Worm (Caenorhabditis elegans) whole organism, young adult: Measurements from ENCODE around the gene kxd-1.

Source experiments
- B0019.2 ChIP-seq: fragments of 200-800 bp; sonication (Bioruptor generic); conservative IDR thresholded peaks from 2 replicates; pipeline ENCODE4 v1.3.6; 2022; ENCODE audit warnings: missing genetic modification reagents, missing genetic modification characterization, missing compliant biosample characterization
- B0336.3 ChIP-seq: fragments of 200-800 bp; sonication (Bioruptor generic); IDR thresholded peaks from 2 replicates; pipeline ENCODE4 v1.3.6; 2022; ENCODE audit warnings: missing genetic modification characterization, missing compliant biosample characterization
- F10E7.11 ChIP-seq: sonication (generic microtip); optimal IDR thresholded peaks from 2 replicates; lab custom pipeline; 2017; ENCODE audit warnings: mild to moderate bottlenecking, missing genetic modification characterization, moderate library complexity, missing compliant biosample characterization
- F23B12.7 ChIP-seq: sonication (generic microtip); optimal IDR thresholded peaks from 2 replicates; lab custom pipeline; 2017; ENCODE audit warnings: missing genetic modification characterization, mild to moderate bottlenecking, missing compliant biosample characterization, antibody characterized with exemption, moderate library complexity; ENCODE audit not compliant: insufficient read depth
- F33H1.4 ChIP-seq: fragments of 200-800 bp; sonication (Bioruptor generic); IDR thresholded peaks from 2 replicates; pipeline ENCODE4 v1.3.6; 2022; ENCODE audit warnings: missing genetic modification reagents, missing genetic modification characterization, missing compliant biosample characterization
- F49E8.2 ChIP-seq: sonication (generic microtip); optimal IDR thresholded peaks from 3 replicates; lab custom pipeline; 2017; ENCODE audit warnings: missing genetic modification characterization, mild to moderate bottlenecking, missing compliant biosample characterization, antibody characterized with exemption, moderate library complexity; ENCODE audit not compliant: insufficient read depth
- F52B5.7 ChIP-seq: sonication (generic microtip); optimal IDR thresholded peaks from 2 replicates; lab custom pipeline; 2016; ENCODE audit warnings: mild to moderate bottlenecking, missing genetic modification characterization, missing compliant biosample characterization
- K11D2.4 ChIP-seq: fragments of 200-800 bp; sonication (Bioruptor generic); IDR thresholded peaks from 2 replicates; pipeline ENCODE4 v1.3.6; 2022; ENCODE audit warnings: missing genetic modification reagents, missing genetic modification characterization, missing compliant biosample characterization
- T26A5.8 ChIP-seq: sonication (generic microtip); optimal IDR thresholded peaks from 2 replicates; lab custom pipeline; 2016; ENCODE audit warnings: missing genetic modification characterization, missing compliant biosample characterization
- Y95B8A.8 ChIP-seq: fragments of 200-800 bp; sonication (Bioruptor generic); IDR thresholded peaks from 2 replicates; pipeline ENCODE4 v1.3.6; 2022; ENCODE audit warnings: missing genetic modification reagents, missing genetic modification characterization, missing compliant biosample characterization
- attf-3 ChIP-seq: fragments of 200-800 bp; sonication (Bioruptor generic); conservative IDR thresholded peaks from 2 replicates; pipeline ENCODE4 v1.3.6; 2022; ENCODE audit warnings: missing genetic modification reagents, missing genetic modification characterization, missing compliant biosample characterization
- ceh-100 ChIP-seq: fragments of 200-800 bp; sonication (Bioruptor generic); IDR thresholded peaks from 2 replicates; pipeline ENCODE4 v1.3.6; 2022; ENCODE audit warnings: missing genetic modification reagents, missing genetic modification characterization, missing compliant biosample characterization
- ceh-27 ChIP-seq: fragments of 200-800 bp; sonication (Bioruptor generic); optimal IDR thresholded peaks from 2 replicates; lab custom pipeline; 2018; ENCODE audit warnings: mild to moderate bottlenecking, missing genetic modification characterization, moderate library complexity, missing compliant biosample characterization
- ceh-91 ChIP-seq: fragments of 200-800 bp; sonication (Bioruptor generic); IDR thresholded peaks from 2 replicates; pipeline ENCODE4 v1.3.6; 2022; ENCODE audit warnings: missing genetic modification reagents, missing genetic modification characterization, missing compliant biosample characterization
- die-1 ChIP-seq: sonication (generic microtip); optimal IDR thresholded peaks from 2 replicates; lab custom pipeline; 2016; ENCODE audit warnings: missing genotype, mild to moderate bottlenecking, missing genetic modification characterization, missing compliant biosample characterization
- efl-1 ChIP-seq: fragments of 150-350 bp; optimal IDR thresholded peaks from 2 replicates; lab custom pipeline; 2014; ENCODE audit warnings: missing biosample characterization, missing genetic modification reagents, missing genetic modification characterization
- egrh-3 ChIP-seq: fragments of 200-800 bp; sonication (Bioruptor generic); IDR thresholded peaks from 2 replicates; pipeline ENCODE4 v1.3.6; 2022; ENCODE audit warnings: missing genetic modification reagents, missing genetic modification characterization, missing compliant biosample characterization
- ekl-4 ChIP-seq: fragments of 200-800 bp; sonication (Bioruptor generic); IDR thresholded peaks from 2 replicates; pipeline ENCODE4 v1.3.6; 2022; ENCODE audit warnings: missing genetic modification reagents, missing genetic modification characterization, missing compliant biosample characterization
- ets-4 ChIP-seq: fragments of 200-800 bp; sonication (Bioruptor generic); optimal IDR thresholded peaks from 2 replicates; lab custom pipeline; 2018; ENCODE audit warnings: mild to moderate bottlenecking, missing genetic modification characterization, missing compliant biosample characterization
- gei-17 ChIP-seq: fragments of 200-800 bp; sonication (Bioruptor generic); optimal IDR thresholded peaks from 2 replicates; lab custom pipeline; 2018; ENCODE audit warnings: mild to moderate bottlenecking, missing genetic modification characterization, missing compliant biosample characterization
- hmg-1.2 ChIP-seq: fragments of 200-800 bp; sonication (Bioruptor generic); IDR thresholded peaks from 2 replicates; pipeline ENCODE4 v1.3.6; 2022; ENCODE audit warnings: missing genetic modification reagents, missing genetic modification characterization, missing compliant biosample characterization
- hrde-1 ChIP-seq: sonication (generic microtip); optimal IDR thresholded peaks from 2 replicates; lab custom pipeline; 2016; ENCODE audit warnings: missing genetic modification characterization, mild to moderate bottlenecking, missing compliant biosample characterization, moderate library complexity, missing genotype, missing genetic modification reagents, borderline replicate concordance
- hsf-1 ChIP-seq: fragments of 200-800 bp; sonication (Bioruptor generic); IDR thresholded peaks from 2 replicates; pipeline ENCODE4 v1.3.6; 2022; ENCODE audit warnings: missing genetic modification reagents, missing genetic modification characterization, missing compliant biosample characterization
- lin-35 ChIP-seq, 3 experiments: fragments of 150-350 bp in 2 of 3; sonication (generic microtip) in 1 of 3; optimal IDR thresholded peaks; 2 replicates each; lab custom pipeline; 2014 to 2018; ENCODE audit warnings: missing biosample characterization in 3 of 3, missing genetic modification characterization in 3 of 3, missing genetic modification reagents in 3 of 3
- lir-1 ChIP-seq: fragments of 200-800 bp; sonication (Bioruptor generic); conservative IDR thresholded peaks from 2 replicates; pipeline ENCODE4 v1.3.6; 2022; ENCODE audit warnings: missing genetic modification reagents, missing genetic modification characterization, missing compliant biosample characterization
- madf-10 ChIP-seq: sonication (generic microtip); optimal IDR thresholded peaks from 2 replicates; lab custom pipeline; 2016; ENCODE audit warnings: mild to moderate bottlenecking, missing genetic modification characterization, missing compliant biosample characterization
- madf-3 ChIP-seq: fragments of 200-800 bp; sonication (Bioruptor generic); IDR thresholded peaks from 2 replicates; pipeline ENCODE4 v1.3.6; 2022; ENCODE audit warnings: missing genetic modification reagents, missing genetic modification characterization, missing compliant biosample characterization
- mcd-1 ChIP-seq: fragments of 200-800 bp; sonication (Bioruptor generic); IDR thresholded peaks from 2 replicates; pipeline ENCODE4 v1.3.6; 2022; ENCODE audit warnings: missing genetic modification reagents, missing genetic modification characterization, missing compliant biosample characterization
- nfyb-1 ChIP-seq: fragments of 200-800 bp; sonication (Bioruptor generic); IDR thresholded peaks from 2 replicates; pipeline ENCODE4 v1.3.6; 2022; ENCODE audit warnings: missing genetic modification reagents, missing genetic modification characterization, missing compliant biosample characterization
- nhr-27 ChIP-seq: fragments of 200-800 bp; sonication (Bioruptor generic); optimal IDR thresholded peaks from 2 replicates; lab custom pipeline; 2018; ENCODE audit warnings: mild to moderate bottlenecking, missing genetic modification characterization, moderate library complexity, missing compliant biosample characterization
- nhr-80 ChIP-seq: sonication (generic microtip); optimal IDR thresholded peaks from 2 replicates; lab custom pipeline; 2016; ENCODE audit warnings: missing genetic modification characterization, missing compliant biosample characterization
- pbrm-1 ChIP-seq: fragments of 200-800 bp; sonication (Bioruptor generic); IDR thresholded peaks from 2 replicates; pipeline ENCODE4 v1.3.6; 2022; ENCODE audit warnings: missing genetic modification reagents, missing genetic modification characterization, missing compliant biosample characterization
- pha-4 ChIP-seq: fragments of 150-350 bp; sonication (generic microtip); optimal IDR thresholded peaks from 2 replicates; lab custom pipeline; 2014; ENCODE audit warnings: missing biosample characterization, missing genetic modification reagents, missing genetic modification characterization
- rec-8 ChIP-seq, 2 experiments: sonication (generic microtip); optimal IDR thresholded peaks; 2 replicates each; lab custom pipeline; 2016; ENCODE audit warnings: mild to moderate bottlenecking in 2 of 2, missing genetic modification characterization in 2 of 2, missing genetic modification reagents in 2 of 2, missing genotype in 2 of 2, missing biosample characterization in 1 of 2, missing compliant biosample characterization in 1 of 2, moderate library complexity in 1 of 2
- rpc-1 ChIP-seq, 2 experiments: fragments of 150-350 bp in 1 of 2; sonication (generic microtip) in 1 of 2; optimal IDR thresholded peaks; 2 replicates each; lab custom pipeline; 2014 to 2018; ENCODE audit warnings: missing biosample characterization in 1 of 2, missing genetic modification characterization in 1 of 2, missing genetic modification reagents in 1 of 2, missing genotype in 1 of 2
- sea-2 ChIP-seq: fragments of 200-800 bp; sonication (Bioruptor generic); IDR thresholded peaks from 2 replicates; pipeline ENCODE4 v1.3.6; 2022; ENCODE audit warnings: missing genetic modification characterization, missing compliant biosample characterization
- snpc-1.1 ChIP-seq: sonication (generic microtip); optimal IDR thresholded peaks from 2 replicates; lab custom pipeline; 2017; ENCODE audit warnings: missing genetic modification characterization, mild to moderate bottlenecking, missing compliant biosample characterization, antibody characterized with exemption, moderate library complexity, missing genotype, missing genetic modification reagents; ENCODE audit not compliant: insufficient read depth
- snpc-1.3 ChIP-seq: sonication (generic microtip); optimal IDR thresholded peaks from 2 replicates; lab custom pipeline; 2017; ENCODE audit warnings: missing genetic modification characterization, mild to moderate bottlenecking, missing compliant biosample characterization, antibody characterized with exemption, moderate library complexity, missing genotype, missing genetic modification reagents; ENCODE audit not compliant: insufficient read depth
- snpc-4 ChIP-seq, 5 experiments: fragments of 150-350 bp in 1 of 5; sonication (generic microtip) in 4 of 5; optimal IDR thresholded peaks; 2 replicates each; lab custom pipeline; 2014 to 2018; ENCODE audit warnings: missing genetic modification characterization in 5 of 5, missing biosample characterization in 3 of 5, antibody characterized with exemption in 2 of 5, mild to moderate bottlenecking in 2 of 5, missing compliant biosample characterization in 2 of 5, missing genotype in 2 of 5, moderate library complexity in 2 of 5, missing genetic modification reagents in 1 of 5
- somi-1 ChIP-seq: fragments of 200-800 bp; sonication (Bioruptor generic); optimal IDR thresholded peaks from 2 replicates; lab custom pipeline; 2018; ENCODE audit warnings: mild to moderate bottlenecking, missing genetic modification characterization, missing compliant biosample characterization
- unc-62 ChIP-seq: fragments of 150-350 bp; optimal IDR thresholded peaks from 2 replicates; lab custom pipeline; 2014; ENCODE audit warnings: missing biosample characterization, missing genetic modification reagents, missing genetic modification characterization
- zim-3 ChIP-seq: sonication (generic microtip); optimal IDR thresholded peaks from 2 replicates; lab custom pipeline; 2017; ENCODE audit warnings: mild to moderate bottlenecking, missing genetic modification characterization, moderate library complexity, missing compliant biosample characterization
- ztf-25 ChIP-seq: fragments of 200-800 bp; sonication (Bioruptor generic); IDR thresholded peaks from 2 replicates; pipeline ENCODE4 v1.3.6; 2022; ENCODE audit warnings: missing genetic modification reagents, missing genetic modification characterization, missing compliant biosample characterization
- ztf-26 ChIP-seq: sonication (generic microtip); optimal IDR thresholded peaks from 2 replicates; lab custom pipeline; 2017; ENCODE audit warnings: missing genetic modification characterization, missing compliant biosample characterization
- ztf-28 ChIP-seq: fragments of 200-800 bp; sonication (Bioruptor generic); IDR thresholded peaks from 2 replicates; pipeline ENCODE4 v1.3.6; 2022; ENCODE audit warnings: missing genetic modification reagents, missing genetic modification characterization, missing compliant biosample characterization
- ztf-3 ChIP-seq: fragments of 200-800 bp; sonication (Bioruptor generic); optimal IDR thresholded peaks from 2 replicates; lab custom pipeline; 2018; ENCODE audit warnings: mild to moderate bottlenecking, missing genetic modification characterization, missing compliant biosample characterization

Gene kxd-1

ce11 chrV:7196498-7196966 is 24.7 kb upstream of the kxd-1 start, which contains the start of gene F09G2.2:
TSS of gene F09G2.2 (plus strand) at chrV:7196916.
- peak; percentile 83 for TF ChIP-seq snpc-1.3
- no peak for TF ChIP-seq F52B5.7 (tag; lab: Kevin White, UChicago)
- TF ChIP-seq madf-3 (GFP tag; lab: Robert Waterston, UW): peak; percentile 100
- TF ChIP-seq nhr-27 (tag; lab: Kevin White, UChicago): no peak
- no peak for TF ChIP-seq rpc-1 (optimal IDR thresholded peaks at IDR 0.05; lab: Kevin White, UChicago)
- no peak for TF ChIP-seq rpc-1 (tag; optimal IDR thresholded peaks at IDR 0.05; lab: Kevin White, UChicago)
- TF ChIP-seq attf-3 (GFP tag; lab: Robert Waterston, UW): peak; percentile 73
- peak; percentile 56 for TF ChIP-seq snpc-1.1 (tag; lab: Kevin White, UChicago)
- TF ChIP-seq Y95B8A.8 (GFP tag; lab: Robert Waterston, UW): peak; percentile 84
- TF ChIP-seq efl-1 (GFP tag; lab: Kevin White, UChicago): peak; percentile 88
- TF ChIP-seq hmg-1.2 (GFP tag; lab: Robert Waterston, UW): peak; percentile 99
- TF ChIP-seq nfyb-1 (GFP tag; lab: Robert Waterston, UW): peak; percentile 92
- TF ChIP-seq ztf-25 (GFP tag; lab: Robert Waterston, UW): 0 out of 2 replicates have a peak, but pooled peaks have one; percentile 40
- no peak for TF ChIP-seq rec-8 (tag; optimal IDR thresholded peaks at IDR 0.05; lab: Kevin White, UChicago)
- TF ChIP-seq pha-4: peak; percentile 84
- TF ChIP-seq F33H1.4 (GFP tag; lab: Robert Waterston, UW): peak; percentile 79
- TF ChIP-seq F10E7.11 (tag; lab: Kevin White, UChicago): no peak
- peak; percentile 84 for TF ChIP-seq lir-1
- TF ChIP-seq ceh-91 (GFP tag; lab: Robert Waterston, UW): peak; percentile 82
- 0 out of 2 replicates have a peak, but pooled peaks have one; percentile 6 for TF ChIP-seq ztf-28 (GFP tag; lab: Robert Waterston, UW)
- peak; percentile 84 for TF ChIP-seq B0336.3 (GFP tag; lab: Robert Waterston, UW)
- TF ChIP-seq madf-10: peak; percentile 78
- TF ChIP-seq mcd-1: peak; percentile 85
- TF ChIP-seq ets-4: peak; percentile 42
- peak; percentile 9 for TF ChIP-seq F49E8.2 (tag; lab: Kevin White, UChicago)
- TF ChIP-seq nhr-80: peak; percentile 90
- TF ChIP-seq egrh-3: peak; percentile 58
- peak; percentile 3 to 93 (median 10) for TF ChIP-seq lin-35 (GFP tag; optimal IDR thresholded peaks at IDR 0.05; lab: Kevin White, UChicago)
- no peak for TF ChIP-seq ztf-3 (GFP tag; lab: Kevin White, UChicago)
- peak; percentile 44 for TF ChIP-seq somi-1
- peak; percentile 13 for TF ChIP-seq unc-62
- TF ChIP-seq gei-17 (GFP tag; lab: Kevin White, UChicago): peak; percentile 42
- TF ChIP-seq sea-2 (GFP tag; lab: Robert Waterston, UW): no peak
- TF ChIP-seq ceh-100 (GFP tag; lab: Robert Waterston, UW): peak; percentile 71
- TF ChIP-seq ceh-27 (GFP tag; lab: Kevin White, UChicago): peak; percentile 88
- peak; percentile 72; the same call in 1 of the 2 replicates for TF ChIP-seq hsf-1 (GFP tag; lab: Robert Waterston, UW)
- peak; percentile 89 for TF ChIP-seq pbrm-1 (GFP tag; lab: Robert Waterston, UW)
- no peak for TF ChIP-seq snpc-4 (GFP tag; optimal IDR thresholded peaks at IDR 0.05; lab: Kevin White, UChicago)
- peak; percentile 34 to 78 (median 70) for TF ChIP-seq snpc-4 (tag; optimal IDR thresholded peaks at IDR 0.05; lab: Kevin White, UChicago)
- peak; percentile 14 for TF ChIP-seq hrde-1 (tag; lab: Kevin White, UChicago)
- TF ChIP-seq ekl-4: peak; percentile 96
- no peak for TF ChIP-seq T26A5.8 (tag; lab: Kevin White, UChicago)
- TF ChIP-seq K11D2.4: peak; percentile 72
- no peak for TF ChIP-seq die-1 (tag; lab: Kevin White, UChicago)
- no peak for TF ChIP-seq zim-3 (tag; lab: Kevin White, UChicago)
- peak; percentile 61 for TF ChIP-seq F23B12.7 (tag; lab: Kevin White, UChicago)
- TF ChIP-seq ztf-26 (tag; lab: Kevin White, UChicago): peak; percentile 85
- 0 out of 2 replicates have a peak, but pooled peaks have one; percentile 53 for TF ChIP-seq B0019.2 (GFP tag; lab: Robert Waterston, UW)
